Worm (Caenorhabditis elegans): Measurements from ENCODE around the gene ZC239.17.

DNA sequence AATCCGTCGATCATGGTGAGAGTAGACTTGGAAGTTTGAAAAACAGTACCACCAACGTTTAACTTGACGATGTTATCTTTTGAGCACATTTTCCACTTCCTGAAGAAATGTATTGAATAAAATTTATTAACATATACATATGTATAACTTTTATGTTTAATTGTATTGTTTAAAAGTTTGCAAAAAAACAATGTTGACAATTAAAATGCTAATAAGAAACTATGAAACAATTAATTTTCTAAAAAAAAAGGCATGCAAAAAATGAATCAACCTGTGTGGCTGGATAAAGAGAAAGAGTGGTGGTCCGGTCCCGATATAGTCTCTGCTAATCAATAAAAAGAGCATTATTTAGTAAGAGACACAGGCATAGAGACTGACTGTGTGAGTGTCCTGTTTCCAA, 9.0 kb upstream of the ZC239.17 start, which contains the start of gene C17F4.8:
- no peak for TF ChIP-seq nhr-237 (tag; optimal IDR thresholded peaks at IDR 0.05)
- TF ChIP-seq ceh-39 (tag; optimal IDR thresholded peaks at IDR 0.05): no peak
- no peak for TF ChIP-seq lin-13 (tag; optimal IDR thresholded peaks at IDR 0.05)
- TF ChIP-seq cnd-1 (tag; optimal IDR thresholded peaks at IDR 0.05): no peak
- no peak for TF ChIP-seq snpc-4 (tag; optimal IDR thresholded peaks at IDR 0.05)
- no peak for TF ChIP-seq elt-3 (tag; optimal IDR thresholded peaks at IDR 0.05)
- no peak for TF ChIP-seq nhr-12 (tag; optimal IDR thresholded peaks at IDR 0.05)
- TF ChIP-seq M03D4.4 (tag; optimal IDR thresholded peaks at IDR 0.05): no peak
- no peak for TF ChIP-seq ztf-11 (tag; optimal IDR thresholded peaks at IDR 0.05)
- no peak for TF ChIP-seq unc-62 (GFP tag; optimal IDR thresholded peaks at IDR 0.05)
- TF ChIP-seq elt-1 (tag; optimal IDR thresholded peaks at IDR 0.05; ENCODE audit: borderline replicate concordance, insufficient read depth): no peak
- TF ChIP-seq nhr-28 (tag; optimal IDR thresholded peaks at IDR 0.05): no peak
- TF ChIP-seq nhr-76 (tag; optimal IDR thresholded peaks at IDR 0.05): no peak
- no peak for TF ChIP-seq ces-1 (GFP tag; optimal IDR thresholded peaks at IDR 0.05)

Data from whole organism, mixed stage, embryonic.